Worm (Caenorhabditis elegans) whole organism, L1 larva: ENCODE measurements around the gene dnc-3.

Source experiments
- ama-1 ChIP-seq: fragments of 150-350 bp; optimal IDR thresholded peaks from 2 replicates; lab custom pipeline; 2014
- ceh-88 ChIP-seq: fragments of 200-800 bp; sonication (Bioruptor generic); IDR thresholded peaks from 2 replicates; pipeline ENCODE4 v1.3.6; 2022; ENCODE audit warnings: missing genetic modification characterization, missing compliant biosample characterization
- dsc-1 ChIP-seq: sonication (generic microtip); optimal IDR thresholded peaks from 2 replicates; lab custom pipeline; 2016; ENCODE audit warnings: mild to moderate bottlenecking, missing genetic modification characterization, missing compliant biosample characterization
- fos-1 ChIP-seq: fragments of 150-350 bp; optimal IDR thresholded peaks from 2 replicates; lab custom pipeline; 2014; ENCODE audit warnings: missing biosample characterization, missing genetic modification characterization

DNA sequence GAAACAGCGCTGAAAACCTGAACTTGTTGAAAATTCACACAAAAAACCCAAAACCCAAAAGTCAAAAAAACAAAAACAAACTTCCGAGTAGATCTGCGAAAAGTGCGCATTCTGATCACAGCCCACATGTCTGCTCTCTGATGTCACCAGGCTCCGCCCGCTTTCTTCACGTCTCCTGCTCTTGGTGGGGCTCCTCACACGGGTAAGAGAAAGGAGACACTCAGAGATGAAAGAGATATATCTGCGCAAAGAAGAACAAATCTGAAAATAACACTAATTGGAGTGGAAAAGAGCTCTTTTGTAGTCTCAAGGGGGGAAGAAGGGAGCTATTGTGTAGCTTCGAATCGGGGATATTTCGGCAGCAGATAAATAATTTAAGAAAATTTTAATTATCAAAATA, 25.3 kb upstream of the dnc-3 start, which contains the start of gene ncs-6:
- no peak for TF ChIP-seq fos-1
- TF ChIP-seq ama-1 (lab: Kevin White, UChicago), result no peak
- TF ChIP-seq ceh-88 (GFP tag; lab: Robert Waterston, UW), result no peak
- no peak for TF ChIP-seq dsc-1 (tag; lab: Kevin White, UChicago)
